Worm (Caenorhabditis elegans) whole organism, midembryonic: ENCODE measurements around the gene nas-14.

Experiments
- flt-1 ChIP-seq: fragments of 200-800 bp; sonication (Bioruptor generic); IDR thresholded peaks from 2 replicates; pipeline ENCODE4 v1.3.6; 2022; ENCODE audit warnings: missing genetic modification characterization, missing compliant biosample characterization
- klf-2 ChIP-seq: fragments of 200-800 bp; sonication (Bioruptor generic); conservative IDR thresholded peaks from 2 replicates; pipeline ENCODE4 v1.3.6; 2022; ENCODE audit warnings: missing genetic modification reagents, missing genetic modification characterization, missing compliant biosample characterization
- ztf-29 ChIP-seq: fragments of 200-800 bp; sonication (Bioruptor generic); IDR thresholded peaks from 2 replicates; pipeline ENCODE4 v1.3.6; 2022; ENCODE audit warnings: missing genetic modification reagents, missing genetic modification characterization, missing compliant biosample characterization

ce11 chrIV:13167534-13167933, 2.8 kb upstream of the nas-14 start:
- TF ChIP-seq ztf-29 (GFP tag; lab: Robert Waterston, UW) (no peak), klf-2 (GFP tag; lab: Robert Waterston, UW) (no peak), flt-1 (GFP tag; lab: Robert Waterston, UW) (no peak)
